Fruit fly (Drosophila melanogaster) whole organism, pupa: ENCODE results near the gene CG43331.
A peak's percentile ranks its signal among the peaks of the same experiment; 100 is the strongest.

Experiments used
- CG10348 ChIP-seq: fragments of 200-800 bp; sonication (Bioruptor generic); IDR thresholded peaks from 2 replicates; pipeline ENCODE4 v1.3.6; 2022; ENCODE audit warnings: missing biosample characterization, missing genetic modification characterization
- CG12605 ChIP-seq: fragments of 200-800 bp; sonication (Bioruptor generic); IDR thresholded peaks from 2 replicates; pipeline ENCODE4 v1.3.6; 2022; ENCODE audit warnings: missing biosample characterization, missing genetic modification characterization
- CG13204 ChIP-seq: fragments of 200-800 bp; sonication (Bioruptor generic); optimal IDR thresholded peaks from 2 replicates; lab custom pipeline; 2018; ENCODE audit warnings: missing biosample characterization, mild to moderate bottlenecking, missing genetic modification characterization, moderate library complexity
- CG14655 ChIP-seq: fragments of 200-800 bp; sonication (Bioruptor generic); optimal IDR thresholded peaks from 3 replicates; lab custom pipeline; 2017; ENCODE audit warnings: mild to moderate bottlenecking, missing biosample characterization, missing genetic modification reagents, missing genetic modification characterization
- CG15710 ChIP-seq: fragments of 200-800 bp; sonication (Bioruptor generic); optimal IDR thresholded peaks from 2 replicates; lab custom pipeline; 2018; ENCODE audit warnings: missing biosample characterization, mild to moderate bottlenecking, missing genetic modification characterization, moderate library complexity
- CG17806 ChIP-seq: fragments of 200-800 bp; sonication (Bioruptor generic); optimal IDR thresholded peaks from 2 replicates; lab custom pipeline; 2018; ENCODE audit warnings: missing biosample characterization, mild to moderate bottlenecking, missing genetic modification characterization, moderate library complexity
- CG32121 ChIP-seq: fragments of 200-800 bp; sonication (Bioruptor generic); IDR thresholded peaks from 2 replicates; pipeline ENCODE4 v1.3.6; 2022; ENCODE audit warnings: missing biosample characterization, missing genetic modification characterization
- CG34367 ChIP-seq: fragments of 200-800 bp; sonication (Bioruptor generic); optimal IDR thresholded peaks from 2 replicates; lab custom pipeline; 2018; ENCODE audit warnings: missing biosample characterization, mild to moderate bottlenecking, missing genetic modification characterization
- CG4496 ChIP-seq: fragments of 200-800 bp; sonication (Bioruptor generic); IDR thresholded peaks from 3 replicates; pipeline ENCODE4 v1.3.6; 2022; ENCODE audit warnings: missing biosample characterization, missing genetic modification characterization
- CG8159 ChIP-seq: fragments of 200-800 bp; sonication (Bioruptor generic); optimal IDR thresholded peaks from 3 replicates; lab custom pipeline; 2018; ENCODE audit warnings: missing biosample characterization, mild to moderate bottlenecking, missing genetic modification characterization, moderate library complexity
- CG8301 ChIP-seq: fragments of 200-800 bp; sonication (Bioruptor generic); optimal IDR thresholded peaks from 2 replicates; lab custom pipeline; 2018; ENCODE audit warnings: missing biosample characterization, mild to moderate bottlenecking, missing genetic modification characterization
- CG9948 ChIP-seq: fragments of 200-800 bp; sonication (Bioruptor generic); optimal IDR thresholded peaks from 2 replicates; lab custom pipeline; 2018; ENCODE audit warnings: missing biosample characterization, mild to moderate bottlenecking, missing genetic modification characterization, moderate library complexity
- D1 ChIP-seq: fragments of 200-800 bp; sonication (Bioruptor generic); optimal IDR thresholded peaks from 2 replicates; lab custom pipeline; 2018; ENCODE audit warnings: missing biosample characterization, mild to moderate bottlenecking, missing genetic modification characterization, moderate library complexity
- EcR ChIP-seq: fragments of 200-800 bp; sonication (Bioruptor generic); optimal IDR thresholded peaks from 3 replicates; lab custom pipeline; 2019; ENCODE audit warnings: missing biosample characterization, missing genetic modification characterization, mild to moderate bottlenecking, moderate library complexity, missing genetic modification reagents
- Ets98B ChIP-seq: fragments of 200-800 bp; sonication (Bioruptor generic); IDR thresholded peaks from 2 replicates; pipeline ENCODE4 v1.3.6; 2022; ENCODE audit warnings: missing biosample characterization, missing genetic modification characterization
- Pif1A ChIP-seq: fragments of 200-800 bp; sonication (Bioruptor generic); optimal IDR thresholded peaks from 3 replicates; lab custom pipeline; 2016; ENCODE audit warnings: missing biosample characterization, missing genetic modification characterization
- Pif1B ChIP-seq: fragments of 200-800 bp; sonication (Bioruptor generic); optimal IDR thresholded peaks from 3 replicates; lab custom pipeline; 2016; ENCODE audit warnings: missing biosample characterization, missing genetic modification characterization
- Snoo ChIP-seq: fragments of 200-800 bp; sonication (Bioruptor generic); optimal IDR thresholded peaks from 3 replicates; lab custom pipeline; 2017; ENCODE audit warnings: missing biosample characterization, mild to moderate bottlenecking, missing genetic modification characterization, inconsistent platforms
- fd96Ca ChIP-seq: fragments of 200-800 bp; sonication (Bioruptor generic); IDR thresholded peaks from 3 replicates; pipeline ENCODE4 v1.3.6; 2022; ENCODE audit warnings: missing biosample characterization, missing genetic modification characterization
- gl ChIP-seq: fragments of 200-800 bp; sonication (Bioruptor generic); optimal IDR thresholded peaks from 2 replicates; lab custom pipeline; 2018; ENCODE audit warnings: missing biosample characterization, mild to moderate bottlenecking, missing genetic modification characterization
- rn ChIP-seq: fragments of 200-800 bp; sonication (Bioruptor generic); IDR thresholded peaks from 2 replicates; pipeline ENCODE4 v1.3.6; 2022; ENCODE audit warnings: missing biosample characterization, missing genetic modification characterization

The CG43331 gene

DNA sequence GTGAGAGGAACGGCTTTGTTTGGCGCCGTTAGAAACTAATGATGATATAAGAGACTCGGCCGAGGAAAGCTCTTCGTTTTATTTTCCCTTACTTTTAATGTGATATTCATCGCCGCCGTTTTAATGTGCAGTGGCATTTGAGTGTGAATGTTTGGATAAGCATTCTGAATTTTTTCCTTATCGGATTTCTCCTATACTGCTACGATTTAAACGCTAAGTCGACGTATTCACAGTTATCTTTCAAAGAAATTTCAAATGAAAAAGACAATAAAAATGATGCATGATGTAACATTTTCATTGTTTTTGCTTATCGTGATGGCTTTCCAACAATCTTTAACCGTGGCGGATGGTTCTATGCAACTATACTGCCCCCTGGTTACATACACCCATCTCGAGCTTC is 2.3 kb downstream of the CG43331 start, which contains the start of gene CG43312:
TSS of gene CG43312 (plus strand) at position 301 of the 400 bp plus-strand sequence.
- TF ChIP-seq Snoo (tag; lab: Kevin White, UChicago), result no peak
- TF ChIP-seq EcR (GFP tag; lab: Kevin White, UChicago), result no peak
- no peak for TF ChIP-seq Pif1A (GFP tag; lab: Kevin White, UChicago)
- TF ChIP-seq CG4496 (GFP tag; lab: Robert Waterston, UW), result no peak
- TF ChIP-seq CG15710 (tag; lab: Kevin White, UChicago), result no peak
- no peak for TF ChIP-seq Ets98B (GFP tag; lab: Robert Waterston, UW)

DNA sequence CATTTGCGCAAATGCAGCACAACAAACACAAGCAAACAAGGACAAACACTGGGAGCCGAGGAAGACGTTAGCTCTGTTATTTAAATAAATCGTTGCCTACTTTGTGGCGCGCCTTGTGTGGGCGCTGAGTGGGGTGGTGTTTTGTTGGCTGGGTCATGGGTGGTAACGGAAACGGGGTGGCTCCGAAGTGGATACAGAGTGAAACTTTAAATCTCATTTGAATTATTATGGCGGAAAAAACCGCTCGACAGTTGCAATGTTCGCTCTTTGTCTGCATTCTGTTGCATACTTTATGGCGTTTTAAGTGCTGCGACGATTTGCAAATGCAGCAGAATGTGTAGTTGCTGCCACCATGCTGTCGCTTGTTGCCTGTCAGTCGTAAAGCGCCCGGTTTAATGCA is 6.0 kb downstream of the CG43331 start:
- no peak for TF ChIP-seq CG4496 (GFP tag; lab: Robert Waterston, UW)
- no peak for TF ChIP-seq CG9948
- TF ChIP-seq EcR (GFP tag; lab: Kevin White, UChicago), result no peak
- no peak for TF ChIP-seq fd96Ca (GFP tag; lab: Robert Waterston, UW)
- TF ChIP-seq rn, result no peak
- TF ChIP-seq CG14655 (GFP tag; lab: Kevin White, UChicago), result no peak
- no peak for TF ChIP-seq CG13204
- no peak for TF ChIP-seq CG8301 (tag; lab: Kevin White, UChicago)
- no peak for TF ChIP-seq CG17806
- no peak for TF ChIP-seq CG8159 (tag; lab: Kevin White, UChicago)
- no peak for TF ChIP-seq Ets98B (GFP tag; lab: Robert Waterston, UW)
- TF ChIP-seq D1, result no peak
- TF ChIP-seq Snoo (tag; lab: Kevin White, UChicago), result no peak
- no peak for TF ChIP-seq Pif1B (GFP tag; lab: Kevin White, UChicago)
- TF ChIP-seq CG32121 (GFP tag; lab: Robert Waterston, UW), result no peak
- no peak for TF ChIP-seq CG12605 (GFP tag; lab: Robert Waterston, UW)
- no peak for TF ChIP-seq CG15710 (tag; lab: Kevin White, UChicago)
- TF ChIP-seq, all 21 proteins: peak for 0

DNA sequence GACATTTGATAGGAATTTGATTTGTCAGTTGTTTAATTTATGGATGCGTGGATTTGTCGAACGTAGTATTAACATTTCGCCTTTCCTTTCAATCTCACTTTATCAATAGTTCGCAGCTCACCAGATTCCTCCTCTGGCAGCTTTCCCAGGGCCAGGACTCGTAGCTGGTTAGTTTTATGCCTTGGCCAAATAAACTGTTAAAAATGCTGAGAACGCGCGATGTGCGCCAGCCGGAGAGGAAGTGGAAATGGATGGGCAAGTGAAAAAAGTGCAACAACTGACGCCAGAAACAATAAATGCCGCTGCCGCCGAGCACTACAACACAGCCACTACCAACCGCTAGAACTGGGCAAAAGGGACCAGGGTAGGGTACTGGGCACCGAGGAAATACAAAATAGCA is 20.2 kb downstream of the CG43331 start:
- TF ChIP-seq Ets98B (GFP tag; lab: Robert Waterston, UW) (no peak), CG8159 (tag; lab: Kevin White, UChicago) (no peak), CG13204 (no peak), CG8301 (tag; lab: Kevin White, UChicago) (no peak), CG9948 (no peak), CG4496 (GFP tag; lab: Robert Waterston, UW) (no peak), Pif1B (GFP tag; lab: Kevin White, UChicago) (no peak), fd96Ca (GFP tag; lab: Robert Waterston, UW) (no peak), rn (no peak), EcR (GFP tag; lab: Kevin White, UChicago) (no peak), Snoo (tag; lab: Kevin White, UChicago) (no peak), CG15710 (tag; lab: Kevin White, UChicago) (no peak), CG10348 (no peak), CG14655 (GFP tag; lab: Kevin White, UChicago) (no peak), Pif1A (GFP tag; lab: Kevin White, UChicago) (no peak)

- TF ChIP-seq CG13204 (no peak), CG10348 (no peak), CG4496 (GFP tag; lab: Robert Waterston, UW) (no peak), EcR (GFP tag; lab: Kevin White, UChicago) (no peak), Ets98B (GFP tag; lab: Robert Waterston, UW) (no peak), Pif1B (GFP tag; lab: Kevin White, UChicago) (no peak), CG14655 (GFP tag; lab: Kevin White, UChicago) (no peak), CG9948 (no peak), fd96Ca (GFP tag; lab: Robert Waterston, UW) (no peak), D1 (no peak), CG15710 (tag; lab: Kevin White, UChicago) (no peak), CG32121 (GFP tag; lab: Robert Waterston, UW) (no peak), gl (tag; lab: Kevin White, UChicago) (no peak), Pif1A (GFP tag; lab: Kevin White, UChicago) (no peak)
Observed at dm6 chr3L:22474081-22474845, 29.4 kb downstream of the CG43331 start, which contains the start of gene CG11425. TSS of gene CG11425 (plus strand) at chr3L:22474795.

dm6 chr3L:22471586-22472291 is 31.9 kb downstream of the CG43331 start:
- no peak for TF ChIP-seq CG34367
- 0 out of 3 replicates have a peak, but pooled peaks have one; percentile 15 for TF ChIP-seq CG4496 (GFP tag; lab: Robert Waterston, UW)
- peak; percentile 21 for TF ChIP-seq CG14655 (GFP tag; lab: Kevin White, UChicago)
- TF ChIP-seq, all 21 proteins: peak for 2

DNA sequence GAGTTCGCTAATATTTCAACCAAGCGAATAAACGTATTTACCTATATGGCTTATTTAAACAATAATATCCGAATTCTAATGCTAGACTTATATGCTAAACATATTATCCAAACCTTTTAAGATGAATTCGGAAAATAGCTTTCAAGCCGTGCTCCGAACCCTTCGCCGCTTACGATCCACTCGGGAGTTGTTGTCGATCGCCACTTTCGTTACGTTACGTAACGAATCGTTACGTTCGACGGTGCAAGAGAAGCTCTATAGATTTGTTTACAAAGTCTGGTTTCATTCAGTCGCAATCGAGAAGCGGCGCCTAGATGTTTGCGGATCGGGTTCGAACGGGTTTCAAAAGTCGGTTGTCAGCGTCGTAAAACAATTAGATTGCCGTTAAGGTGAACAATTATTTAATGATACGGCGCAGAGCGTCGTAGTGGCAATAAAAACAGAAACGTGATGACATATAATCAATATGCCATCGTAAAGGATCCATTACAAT is 33.3 kb downstream of the CG43331 start, which contains the start of gene CG11426:
TSS of gene CG11426 (plus strand) at position 258 of the 493 bp plus-strand sequence.
- TF ChIP-seq CG17806 (no peak), Snoo (tag; lab: Kevin White, UChicago) (no peak), gl (tag; lab: Kevin White, UChicago) (no peak), CG8301 (tag; lab: Kevin White, UChicago) (no peak), D1 (no peak), Pif1B (GFP tag; lab: Kevin White, UChicago) (no peak), CG14655 (GFP tag; lab: Kevin White, UChicago) (no peak)
